Fruit fly (Drosophila melanogaster) whole organism, adult: ENCODE measurements around the gene gskt.

Experiments
- CG12768 ChIP-seq: fragments of 200-800 bp; sonication (Bioruptor generic); optimal IDR thresholded peaks from 2 replicates; lab custom pipeline; 2017; ENCODE audit warnings: missing biosample characterization, missing genetic modification characterization, mild to moderate bottlenecking, moderate library complexity, missing genetic modification reagents
- CG7101 ChIP-seq: fragments of 200-800 bp; sonication (Bioruptor generic); optimal IDR thresholded peaks from 2 replicates; lab custom pipeline; 2018; ENCODE audit warnings: missing biosample characterization, mild to moderate bottlenecking, missing genetic modification characterization, moderate library complexity
- Mnt ChIP-seq: fragments of 200-800 bp; sonication (Bioruptor generic); optimal IDR thresholded peaks from 2 replicates; lab custom pipeline; 2016; ENCODE audit warnings: missing biosample characterization, mild to moderate bottlenecking, missing genetic modification characterization

dm6 chr3R:31363615-31364014 lies 8.6 kb upstream of the gskt start:
- no peak for TF ChIP-seq CG7101 (tag; lab: Kevin White, UChicago)
- no peak for TF ChIP-seq CG12768 (GFP tag; lab: Kevin White, UChicago)
- TF ChIP-seq Mnt, result no peak
